Fruit fly (Drosophila melanogaster): ENCODE data around the gene mRpS34.

The mRpS34 gene

dm6 chr3L:16377768-16378764 lies 30.2 kb downstream of the mRpS34 start, which contains the start of gene roq (continued):
- TF ChIP-seq psq (GFP tag; optimal IDR thresholded peaks at IDR 0.05) (no peak), Dif (GFP tag; optimal IDR thresholded peaks at IDR 0.05; ENCODE audit: partially characterized antibody) (no peak), Vsx2 (GFP tag; optimal IDR thresholded peaks at IDR 0.05; ENCODE audit: partially characterized antibody) (no peak), dl (GFP tag; optimal IDR thresholded peaks at IDR 0.05; ENCODE audit: insufficient read depth in 1 of 2, partially characterized antibody in 2 of 2) (no peak), Hnf4 (GFP tag; optimal IDR thresholded peaks at IDR 0.05) (no peak), pan (optimal IDR thresholded peaks at IDR 0.05) (no peak), sage (GFP tag; optimal IDR thresholded peaks at IDR 0.05) (no peak), h (GFP tag; optimal IDR thresholded peaks at IDR 0.05) (peak; percentile 35), Abd-B (GFP tag; optimal IDR thresholded peaks at IDR 0.05) (no peak), brk (GFP tag; optimal IDR thresholded peaks at IDR 0.05) (no peak), ey (GFP tag; optimal IDR thresholded peaks at IDR 0.05) (no peak), N (GFP tag; optimal IDR thresholded peaks at IDR 0.05) (peak; percentile 86), Jra (GFP tag; optimal IDR thresholded peaks at IDR 0.05) (no peak)

dm6 chr3L:16380770-16381169 lies 32.9 kb downstream of the mRpS34 start:
- TF ChIP-seq sv (GFP tag; optimal IDR thresholded peaks at IDR 0.05) (peak; percentile 51), rgr (GFP tag; optimal IDR thresholded peaks at IDR 0.05) (peak; percentile 46), foxo (GFP tag; optimal IDR thresholded peaks at IDR 0.05) (peak in 1 of 2 experiments; percentile 55), fru (GFP tag; optimal IDR thresholded peaks at IDR 0.05) (peak; percentile 10), h (GFP tag; optimal IDR thresholded peaks at IDR 0.05) (peak; percentile 50), CG9705 (GFP tag; optimal IDR thresholded peaks at IDR 0.05) (no peak), br (GFP tag; optimal IDR thresholded peaks at IDR 0.05) (peak; percentile 25), ey (GFP tag; optimal IDR thresholded peaks at IDR 0.05) (peak; percentile 43), OdsH (GFP tag; optimal IDR thresholded peaks at IDR 0.05) (peak; percentile 36), Hnf4 (GFP tag; optimal IDR thresholded peaks at IDR 0.05) (no peak), Myc (optimal IDR thresholded peaks at IDR 0.05) (no peak)

dm6 chr3L:16381184-16381797 lies 33.4 kb downstream of the mRpS34 start, which contains the start of gene Agpat4:
TSS of gene Agpat4 (minus strand) at chr3L:16381570.
- TF ChIP-seq fru (GFP tag; optimal IDR thresholded peaks at IDR 0.05): peak; percentile 31
- TF ChIP-seq Sp1 (GFP tag; optimal IDR thresholded peaks at IDR 0.05): no peak
- TF ChIP-seq GATAd (GFP tag; optimal IDR thresholded peaks at IDR 0.05): peak; percentile 96
- TF ChIP-seq Myc (optimal IDR thresholded peaks at IDR 0.05): peak; percentile 10
- no peak for TF ChIP-seq Abd-B (GFP tag; optimal IDR thresholded peaks at IDR 0.05)

- TF ChIP-seq Rel (GFP tag; optimal IDR thresholded peaks at IDR 0.05): no peak
- TF ChIP-seq Rel (tag; optimal IDR thresholded peaks at IDR 0.05): peak; percentile 1
- no peak for TF ChIP-seq Mio (GFP tag; optimal IDR thresholded peaks at IDR 0.05)
These were observed 35.2 kb downstream of the mRpS34 start for dm6 chr3L:16383056-16383455.

dm6 chr3L:16384145-16384705 lies 36.4 kb downstream of the mRpS34 start:
- TF ChIP-seq pan (optimal IDR thresholded peaks at IDR 0.05): no peak
- TF ChIP-seq h (GFP tag; optimal IDR thresholded peaks at IDR 0.05): peak; percentile 12

dm6 chr3L:16385252-16385879 lies 37.5 kb downstream of the mRpS34 start:
- TF ChIP-seq Mio (GFP tag; optimal IDR thresholded peaks at IDR 0.05) (no peak), Dif (GFP tag; optimal IDR thresholded peaks at IDR 0.05; ENCODE audit: partially characterized antibody) (no peak), tai (GFP tag; optimal IDR thresholded peaks at IDR 0.05) (no peak), Sp1 (GFP tag; optimal IDR thresholded peaks at IDR 0.05) (peak; percentile 14), Myc (optimal IDR thresholded peaks at IDR 0.05) (no peak), pan (optimal IDR thresholded peaks at IDR 0.05) (no peak), psq (GFP tag; optimal IDR thresholded peaks at IDR 0.05) (no peak), Rel (GFP tag; optimal IDR thresholded peaks at IDR 0.05) (peak; percentile 3), Rel (tag; optimal IDR thresholded peaks at IDR 0.05) (peak; percentile 62), CrebA (GFP tag; optimal IDR thresholded peaks at IDR 0.05; ENCODE audit: borderline replicate concordance) (peak; percentile 87), GATAd (GFP tag; optimal IDR thresholded peaks at IDR 0.05) (no peak), h (GFP tag; optimal IDR thresholded peaks at IDR 0.05) (peak; percentile 66), foxo (GFP tag; optimal IDR thresholded peaks at IDR 0.05) (no peak), N (GFP tag; optimal IDR thresholded peaks at IDR 0.05) (peak; percentile 38), Abd-B (GFP tag; optimal IDR thresholded peaks at IDR 0.05) (no peak), CG9705 (GFP tag; optimal IDR thresholded peaks at IDR 0.05) (no peak), Hr78 (GFP tag; optimal IDR thresholded peaks at IDR 0.05) (no peak), fru (GFP tag; optimal IDR thresholded peaks at IDR 0.05) (no peak), br (GFP tag; optimal IDR thresholded peaks at IDR 0.05) (peak; percentile 2), sage (GFP tag; optimal IDR thresholded peaks at IDR 0.05) (no peak), woc (GFP tag; optimal IDR thresholded peaks at IDR 0.05) (peak; percentile 0), dl (GFP tag; optimal IDR thresholded peaks at IDR 0.05; ENCODE audit: insufficient read depth in 1 of 2, partially characterized antibody in 2 of 2) (no peak), lola (GFP tag; optimal IDR thresholded peaks at IDR 0.05) (no peak), dsf (GFP tag; optimal IDR thresholded peaks at IDR 0.05; ENCODE audit: borderline replicate concordance) (no peak), dmrt93B (GFP tag; optimal IDR thresholded peaks at IDR 0.05) (no peak)

All from whole organism, wandering third instar larva.